Worm (Caenorhabditis elegans) whole organism, late embryonic: ENCODE results near the gene dylt-2.
A peak's percentile ranks its signal among the peaks of the same experiment; 100 is the strongest.

ENCODE experiments used
- C38D4.7 ChIP-seq: fragments of 200-800 bp; sonication (Bioruptor generic); optimal IDR thresholded peaks from 2 replicates; lab custom pipeline; 2018; ENCODE audit warnings: mild to moderate bottlenecking, missing genetic modification characterization, moderate library complexity, missing compliant biosample characterization
- F13H6.1 ChIP-seq: sonication (generic microtip); optimal IDR thresholded peaks from 2 replicates; lab custom pipeline; 2016; ENCODE audit warnings: missing genetic modification characterization, missing compliant biosample characterization
- Y22D7AL.16 ChIP-seq: sonication (generic microtip); optimal IDR thresholded peaks from 2 replicates; lab custom pipeline; 2016; ENCODE audit warnings: missing genetic modification characterization, missing compliant biosample characterization
- ceh-18 ChIP-seq: sonication (generic microtip); optimal IDR thresholded peaks from 2 replicates; lab custom pipeline; 2016; ENCODE audit warnings: missing genetic modification characterization, missing compliant biosample characterization
- ceh-2 ChIP-seq: sonication (generic microtip); optimal IDR thresholded peaks from 2 replicates; lab custom pipeline; 2016; ENCODE audit warnings: missing genotype, missing genetic modification characterization, missing compliant biosample characterization
- ceh-24 ChIP-seq: sonication (generic microtip); optimal IDR thresholded peaks from 2 replicates; lab custom pipeline; 2016; ENCODE audit warnings: mild to moderate bottlenecking, missing genetic modification characterization, missing compliant biosample characterization
- ceh-30 ChIP-seq: fragments of 150-350 bp; optimal IDR thresholded peaks from 2 replicates; lab custom pipeline; 2014; ENCODE audit warnings: missing biosample characterization, missing genetic modification characterization
- ceh-31 ChIP-seq: sonication (generic microtip); optimal IDR thresholded peaks from 2 replicates; lab custom pipeline; 2016; ENCODE audit warnings: missing genetic modification characterization, missing compliant biosample characterization
- ceh-45 ChIP-seq: fragments of 200-800 bp; sonication (Bioruptor generic); IDR thresholded peaks from 2 replicates; pipeline ENCODE4 v1.3.6; 2022; ENCODE audit warnings: missing genetic modification reagents, missing genetic modification characterization, missing compliant biosample characterization
- ceh-48 ChIP-seq: sonication (generic microtip); optimal IDR thresholded peaks from 2 replicates; lab custom pipeline; 2016; ENCODE audit warnings: missing genetic modification characterization, inconsistent platforms, missing compliant biosample characterization
- ceh-9 ChIP-seq: sonication (generic microtip); optimal IDR thresholded peaks from 2 replicates; lab custom pipeline; 2016; ENCODE audit warnings: mild to moderate bottlenecking, missing genetic modification characterization, inconsistent platforms, missing compliant biosample characterization
- che-1 ChIP-seq: sonication (generic microtip); optimal IDR thresholded peaks from 2 replicates; lab custom pipeline; 2016; ENCODE audit warnings: mild to moderate bottlenecking, missing genetic modification characterization, missing compliant biosample characterization
- elt-2 ChIP-seq: sonication (generic microtip); optimal IDR thresholded peaks from 2 replicates; lab custom pipeline; 2016; ENCODE audit warnings: missing genetic modification reagents, missing genetic modification characterization, missing compliant biosample characterization
- elt-4 ChIP-seq: sonication (generic microtip); optimal IDR thresholded peaks from 2 replicates; lab custom pipeline; 2016; ENCODE audit warnings: missing genetic modification characterization, missing compliant biosample characterization
- eyg-1 ChIP-seq: sonication (generic microtip); optimal IDR thresholded peaks from 2 replicates; lab custom pipeline; 2016; ENCODE audit warnings: missing genotype, missing genetic modification characterization, missing compliant biosample characterization
- fax-1 ChIP-seq: sonication (generic microtip); optimal IDR thresholded peaks from 2 replicates; lab custom pipeline; 2016; ENCODE audit warnings: missing genotype, missing genetic modification characterization, missing compliant biosample characterization
- fkh-6 ChIP-seq: sonication (generic microtip); optimal IDR thresholded peaks from 2 replicates; lab custom pipeline; 2016; ENCODE audit warnings: missing genetic modification characterization, missing compliant biosample characterization
- gmeb-2 ChIP-seq: sonication (generic microtip); optimal IDR thresholded peaks from 2 replicates; lab custom pipeline; 2016; ENCODE audit warnings: missing genetic modification characterization, inconsistent platforms, missing compliant biosample characterization
- hlh-13 ChIP-seq: fragments of 200-800 bp; sonication (Bioruptor generic); optimal IDR thresholded peaks from 2 replicates; lab custom pipeline; 2018; ENCODE audit warnings: mild to moderate bottlenecking, missing genetic modification characterization, missing compliant biosample characterization
- hlh-30 ChIP-seq: sonication (generic microtip); optimal IDR thresholded peaks from 2 replicates; lab custom pipeline; 2017; ENCODE audit warnings: antibody characterized with exemption, missing genetic modification characterization, missing compliant biosample characterization; ENCODE audit not compliant: insufficient read depth
- hlh-6 ChIP-seq: sonication (generic microtip); optimal IDR thresholded peaks from 2 replicates; lab custom pipeline; 2016; ENCODE audit warnings: missing genotype, missing genetic modification characterization, missing compliant biosample characterization
- hlh-8 ChIP-seq: sonication (generic microtip); optimal IDR thresholded peaks from 2 replicates; lab custom pipeline; 2016; ENCODE audit warnings: missing genotype, missing genetic modification characterization, missing compliant biosample characterization
- lim-6 ChIP-seq: sonication (generic microtip); optimal IDR thresholded peaks from 2 replicates; lab custom pipeline; 2016; ENCODE audit warnings: missing genetic modification characterization, missing compliant biosample characterization
- lin-11 ChIP-seq: fragments of 200-800 bp; sonication (Bioruptor generic); optimal IDR thresholded peaks from 2 replicates; lab custom pipeline; 2018; ENCODE audit warnings: mild to moderate bottlenecking, missing genetic modification characterization, missing compliant biosample characterization
- mec-3 ChIP-seq: sonication (generic microtip); optimal IDR thresholded peaks from 2 replicates; lab custom pipeline; 2016; ENCODE audit warnings: borderline replicate concordance, missing genetic modification characterization, missing compliant biosample characterization
- nfya-1 ChIP-seq: sonication (generic microtip); optimal IDR thresholded peaks from 2 replicates; lab custom pipeline; 2017; ENCODE audit warnings: missing genetic modification characterization, mild to moderate bottlenecking, missing compliant biosample characterization, antibody characterized with exemption, moderate library complexity
- nhr-232 ChIP-seq: sonication (generic microtip); optimal IDR thresholded peaks from 2 replicates; lab custom pipeline; 2016; ENCODE audit warnings: missing genetic modification characterization, missing compliant biosample characterization
- pag-3 ChIP-seq: sonication (generic microtip); optimal IDR thresholded peaks from 2 replicates; lab custom pipeline; 2016; ENCODE audit warnings: missing compliant biosample characterization, missing genetic modification characterization, borderline replicate concordance
- pat-9 ChIP-seq: fragments of 200-800 bp; sonication (Bioruptor generic); optimal IDR thresholded peaks from 2 replicates; lab custom pipeline; 2018; ENCODE audit warnings: mild to moderate bottlenecking, missing genetic modification characterization, moderate library complexity, missing compliant biosample characterization
- pha-2 ChIP-seq: sonication (generic microtip); optimal IDR thresholded peaks from 2 replicates; lab custom pipeline; 2017; ENCODE audit warnings: mild to moderate bottlenecking, missing genetic modification characterization, missing compliant biosample characterization
- pha-4 ChIP-seq: fragments of 150-350 bp; optimal IDR thresholded peaks from 2 replicates; lab custom pipeline; 2018; ENCODE audit warnings: missing biosample characterization, missing genetic modification reagents, missing genetic modification characterization
- pqm-1 ChIP-seq: sonication (generic microtip); optimal IDR thresholded peaks from 2 replicates; lab custom pipeline; 2016; ENCODE audit warnings: missing genetic modification characterization, missing compliant biosample characterization
- pros-1 ChIP-seq: fragments of 150-350 bp; optimal IDR thresholded peaks from 2 replicates; lab custom pipeline; 2014; ENCODE audit warnings: missing biosample characterization, missing genetic modification reagents, missing genetic modification characterization
- ref-2 ChIP-seq: sonication (generic microtip); optimal IDR thresholded peaks from 2 replicates; lab custom pipeline; 2016; ENCODE audit warnings: missing genetic modification characterization, missing compliant biosample characterization
- sdc-2 ChIP-seq: sonication (generic microtip); optimal IDR thresholded peaks from 2 replicates; lab custom pipeline; 2016; ENCODE audit warnings: missing genotype, missing genetic modification characterization, missing compliant biosample characterization
- sox-2 ChIP-seq: fragments of 200-800 bp; sonication (Bioruptor generic); IDR thresholded peaks from 2 replicates; pipeline ENCODE4 v1.3.6; 2022; ENCODE audit warnings: missing genetic modification reagents, missing genetic modification characterization, missing compliant biosample characterization
- syd-9 ChIP-seq: sonication (generic microtip); optimal IDR thresholded peaks from 2 replicates; lab custom pipeline; 2016; ENCODE audit warnings: mild to moderate bottlenecking, missing genetic modification characterization, moderate library complexity, missing compliant biosample characterization
- tbx-2 ChIP-seq: sonication (generic microtip); optimal IDR thresholded peaks from 2 replicates; lab custom pipeline; 2016; ENCODE audit warnings: missing genetic modification characterization, missing compliant biosample characterization
- ttx-3 ChIP-seq: sonication (generic microtip); optimal IDR thresholded peaks from 2 replicates; lab custom pipeline; 2016; ENCODE audit warnings: missing genetic modification reagents, missing genetic modification characterization, missing compliant biosample characterization
- unc-55 ChIP-seq: sonication (generic microtip); optimal IDR thresholded peaks from 2 replicates; lab custom pipeline; 2017; ENCODE audit warnings: missing biosample characterization, missing genetic modification reagents, missing genetic modification characterization
- zip-5 ChIP-seq: sonication (generic microtip); optimal IDR thresholded peaks from 2 replicates; lab custom pipeline; 2016; ENCODE audit warnings: missing genetic modification characterization, missing compliant biosample characterization

The dylt-2 gene

ce11 chrX:8950507-8951028 lies 10.6 kb upstream of the dylt-2 start, which contains the start of gene trk-1:
TSS of gene trk-1 (minus strand) at chrX:8950978.
- no peak for TF ChIP-seq ceh-45 (GFP tag; lab: Robert Waterston, UW)
- no peak for TF ChIP-seq hlh-8 (tag; lab: Kevin White, UChicago)
- TF ChIP-seq fkh-6 (tag; lab: Kevin White, UChicago): no peak
- TF ChIP-seq ceh-31 (tag; lab: Kevin White, UChicago): no peak
- TF ChIP-seq che-1 (tag; lab: Kevin White, UChicago): no peak
- TF ChIP-seq hlh-6: no peak
- no peak for TF ChIP-seq pha-4 (tag; lab: Kevin White, UChicago)
- TF ChIP-seq lin-11: no peak

DNA sequence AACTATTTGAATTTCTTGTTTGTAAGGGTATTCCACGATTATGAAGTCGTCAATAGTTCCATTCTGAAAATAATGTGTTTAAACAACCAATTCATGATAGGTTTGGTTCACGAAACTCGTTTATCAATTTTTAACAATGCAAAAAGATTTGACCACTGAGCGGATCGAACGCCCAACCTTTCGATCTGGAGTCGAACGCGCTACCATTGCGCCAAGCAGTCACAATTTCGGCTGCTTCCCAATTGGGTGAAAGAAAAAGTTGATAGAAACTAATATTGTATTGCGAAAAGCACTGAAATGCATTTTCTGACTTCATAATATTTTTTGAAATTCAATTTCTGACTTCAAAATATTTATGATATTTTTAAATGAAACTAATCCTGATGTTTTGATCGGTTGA lies 5.1 kb upstream of the dylt-2 start:
- no peak for TF ChIP-seq gmeb-2 (tag; lab: Kevin White, UChicago)
- no peak for TF ChIP-seq Y22D7AL.16 (tag; lab: Kevin White, UChicago)

DNA sequence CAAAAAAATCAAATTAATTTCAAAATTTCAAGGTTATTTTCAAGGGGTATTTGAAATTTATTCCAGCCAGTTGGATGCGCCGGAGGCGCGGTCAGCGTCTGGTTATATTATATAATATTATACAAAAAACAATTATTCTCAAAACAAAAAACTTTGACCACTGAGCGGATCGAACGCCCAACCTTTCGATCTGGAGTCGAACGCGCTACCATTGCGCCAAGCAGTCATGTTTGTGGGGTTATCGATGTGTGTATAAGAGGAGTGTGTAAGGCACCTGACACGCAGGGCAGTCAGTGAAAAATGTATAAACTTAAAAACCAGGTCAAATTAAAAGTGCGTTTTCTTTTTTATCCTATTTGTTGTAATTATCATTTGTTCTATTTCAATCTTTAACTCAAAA lies 4.1 kb upstream of the dylt-2 start:
- TF ChIP-seq pros-1 (tag; lab: Kevin White, UChicago): no peak
- peak; percentile 25 for TF ChIP-seq gmeb-2 (tag; lab: Kevin White, UChicago)
- no peak for TF ChIP-seq Y22D7AL.16 (tag; lab: Kevin White, UChicago)
- TF ChIP-seq C38D4.7 (GFP tag; lab: Kevin White, UChicago): peak; percentile 23
- TF ChIP-seq ttx-3 (tag; lab: Kevin White, UChicago): peak; percentile 39
- TF ChIP-seq elt-2 (tag; lab: Kevin White, UChicago): peak; percentile 41
- peak; percentile 44 for TF ChIP-seq che-1 (tag; lab: Kevin White, UChicago)
- TF ChIP-seq pha-2 (tag; lab: Kevin White, UChicago): peak; percentile 1
- peak; percentile 9 for TF ChIP-seq pat-9

- TF ChIP-seq lim-6 (tag; lab: Kevin White, UChicago) (no peak), C38D4.7 (GFP tag; lab: Kevin White, UChicago) (no peak), pha-2 (tag; lab: Kevin White, UChicago) (no peak), ceh-45 (GFP tag; lab: Robert Waterston, UW) (no peak)
Measured at ce11 chrX:8939389-8939788, 570 bp downstream of the dylt-2 start.

- TF ChIP-seq ceh-18: no peak
- TF ChIP-seq C38D4.7 (GFP tag; lab: Kevin White, UChicago): no peak
- TF ChIP-seq gmeb-2 (tag; lab: Kevin White, UChicago): no peak
- no peak for TF ChIP-seq mec-3 (tag; lab: Kevin White, UChicago)
- no peak for TF ChIP-seq tbx-2 (tag; lab: Kevin White, UChicago)
- no peak for TF ChIP-seq ceh-24 (tag; lab: Kevin White, UChicago)
- TF ChIP-seq nhr-232 (tag; lab: Kevin White, UChicago): no peak
- no peak for TF ChIP-seq hlh-13
- no peak for TF ChIP-seq pag-3 (tag; lab: Kevin White, UChicago)
- TF ChIP-seq hlh-30: no peak
- TF ChIP-seq fkh-6 (tag; lab: Kevin White, UChicago): no peak
- TF ChIP-seq F13H6.1 (tag; lab: Kevin White, UChicago): no peak
- TF ChIP-seq syd-9 (tag; lab: Kevin White, UChicago): no peak
- TF ChIP-seq ceh-2 (tag; lab: Kevin White, UChicago): no peak
- no peak for TF ChIP-seq fax-1
- no peak for TF ChIP-seq elt-4
- no peak for TF ChIP-seq sdc-2 (tag; lab: Kevin White, UChicago)
Measured at ce11 chrX:8934988-8935387, 5.0 kb downstream of the dylt-2 start.

DNA sequence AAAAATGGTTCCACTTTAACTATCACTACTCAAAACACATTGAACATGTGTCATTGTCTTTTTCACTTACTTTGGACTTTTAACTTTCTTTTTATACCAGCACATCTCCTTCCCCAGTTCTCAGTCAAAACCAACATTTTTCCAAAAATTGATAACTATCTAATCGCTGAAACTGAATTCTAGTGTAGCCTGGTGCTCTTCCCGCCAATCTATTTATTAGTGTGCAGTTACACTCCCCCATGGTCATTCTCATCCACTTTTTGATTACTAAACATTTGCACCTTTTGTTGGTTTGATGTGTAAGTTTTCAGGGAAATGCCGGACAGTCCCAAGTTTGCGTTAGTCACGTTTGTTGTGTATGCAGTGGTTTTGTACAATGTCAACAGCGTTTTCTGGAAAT lies 5.7 kb downstream of the dylt-2 start:
- TF ChIP-seq che-1 (tag; lab: Kevin White, UChicago): no peak
- TF ChIP-seq mec-3 (tag; lab: Kevin White, UChicago): no peak
- no peak for TF ChIP-seq ceh-48 (tag; lab: Kevin White, UChicago)
- no peak for TF ChIP-seq ceh-9 (tag; lab: Kevin White, UChicago)
- TF ChIP-seq nfya-1: no peak
- no peak for TF ChIP-seq hlh-8 (tag; lab: Kevin White, UChicago)
- TF ChIP-seq zip-5 (tag; lab: Kevin White, UChicago): no peak
- TF ChIP-seq ref-2 (tag; lab: Kevin White, UChicago): no peak
- no peak for TF ChIP-seq hlh-6
- TF ChIP-seq nhr-232 (tag; lab: Kevin White, UChicago): no peak
- no peak for TF ChIP-seq ceh-30 (tag; lab: Kevin White, UChicago)
- TF ChIP-seq pqm-1 (tag; lab: Kevin White, UChicago): no peak
- no peak for TF ChIP-seq sdc-2 (tag; lab: Kevin White, UChicago)
- no peak for TF ChIP-seq eyg-1
- TF ChIP-seq unc-55: no peak
- no peak for TF ChIP-seq sox-2 (GFP tag; lab: Robert Waterston, UW)
- TF ChIP-seq ceh-2 (tag; lab: Kevin White, UChicago): no peak
- TF ChIP-seq, all 69 proteins: peak for 0
